Fruit fly (Drosophila melanogaster) whole organism, embryonic: ENCODE results near the gene CG5050.

Source experiments
- Ada2b ChIP-seq: fragments of 200-800 bp; sonication (Bioruptor generic); IDR thresholded peaks from 2 replicates; pipeline ENCODE4 v1.3.6; 2022; ENCODE audit warnings: missing biosample characterization, missing genetic modification characterization
- B-H2 ChIP-seq: fragments of 200-800 bp; sonication (Bioruptor generic); optimal IDR thresholded peaks from 2 replicates; lab custom pipeline; 2018; ENCODE audit warnings: missing biosample characterization, mild to moderate bottlenecking, missing genetic modification characterization
- Blimp-1 ChIP-seq: fragments of 200-800 bp; sonication (Bioruptor generic); optimal IDR thresholded peaks from 3 replicates; lab custom pipeline; 2018; ENCODE audit warnings: missing biosample characterization, missing genetic modification characterization, mild to moderate bottlenecking, moderate library complexity, missing genetic modification reagents
- CG1024 ChIP-seq: fragments of 200-800 bp; sonication (Bioruptor generic); IDR thresholded peaks from 2 replicates; pipeline ENCODE4 v1.3.6; 2022; ENCODE audit warnings: missing biosample characterization, missing genetic modification characterization
- CG12769 ChIP-seq: fragments of 200-800 bp; sonication (Bioruptor generic); optimal IDR thresholded peaks from 2 replicates; lab custom pipeline; 2019; ENCODE audit warnings: missing biosample characterization, mild to moderate bottlenecking, missing genetic modification characterization, moderate library complexity
- CG13123 ChIP-seq: fragments of 200-800 bp; sonication (Bioruptor generic); optimal IDR thresholded peaks from 2 replicates; lab custom pipeline; 2016; ENCODE audit warnings: missing biosample characterization, missing genetic modification characterization
- CG13296 ChIP-seq: fragments of 200-800 bp; sonication (Bioruptor generic); optimal IDR thresholded peaks from 3 replicates; lab custom pipeline; 2018; ENCODE audit warnings: missing biosample characterization, mild to moderate bottlenecking, missing genetic modification characterization
- CG16815 ChIP-seq: fragments of 200-800 bp; sonication (Bioruptor generic); optimal IDR thresholded peaks from 3 replicates; lab custom pipeline; 2017; ENCODE audit warnings: missing biosample characterization, mild to moderate bottlenecking, missing genetic modification characterization
- CG16863 ChIP-seq: fragments of 200-800 bp; sonication (Bioruptor generic); optimal IDR thresholded peaks from 3 replicates; lab custom pipeline; 2016; ENCODE audit warnings: missing biosample characterization, missing genetic modification characterization
- CG32532 ChIP-seq: fragments of 200-800 bp; sonication (Bioruptor generic); IDR thresholded peaks from 2 replicates; pipeline ENCODE4 v1.3.6; 2022; ENCODE audit warnings: missing biosample characterization, missing genetic modification characterization
- CG32772 ChIP-seq: fragments of 200-800 bp; sonication (Bioruptor generic); IDR thresholded peaks from 2 replicates; pipeline ENCODE4 v1.3.6; 2022; ENCODE audit warnings: missing biosample characterization, missing genetic modification characterization
- CG5245 ChIP-seq: fragments of 200-800 bp; sonication (Bioruptor generic); optimal IDR thresholded peaks from 3 replicates; lab custom pipeline; 2016; ENCODE audit warnings: missing biosample characterization, missing genetic modification characterization
- CG7928 ChIP-seq: fragments of 200-800 bp; sonication (Bioruptor generic); optimal IDR thresholded peaks from 2 replicates; lab custom pipeline; 2017; ENCODE audit warnings: missing biosample characterization, mild to moderate bottlenecking, missing genetic modification characterization
- CG8290 ChIP-seq, 3 experiments: fragments of 200-800 bp; sonication (Bioruptor generic); optimal IDR thresholded peaks; 2 replicates each; lab custom pipeline; 2016 to 2019; ENCODE audit warnings: missing biosample characterization in 3 of 3, missing genetic modification characterization in 3 of 3, mild to moderate bottlenecking in 2 of 3, moderate library complexity in 1 of 3
- CG8359 ChIP-seq: fragments of 200-800 bp; sonication (Bioruptor generic); optimal IDR thresholded peaks from 2 replicates; lab custom pipeline; 2017; ENCODE audit warnings: missing biosample characterization, mild to moderate bottlenecking, missing genetic modification characterization, borderline replicate concordance
- CG8388 ChIP-seq: fragments of 200-800 bp; sonication (Bioruptor generic); optimal IDR thresholded peaks from 2 replicates; lab custom pipeline; 2019; ENCODE audit warnings: missing biosample characterization, mild to moderate bottlenecking, missing genetic modification characterization, moderate library complexity
- CG8765 ChIP-seq: fragments of 200-800 bp; sonication (Bioruptor generic); IDR thresholded peaks from 2 replicates; pipeline ENCODE4 v1.3.6; 2022; ENCODE audit warnings: missing biosample characterization, missing genetic modification characterization
- D19A ChIP-seq: fragments of 200-800 bp; optimal IDR thresholded peaks from 3 replicates; lab custom pipeline; 2019; ENCODE audit warnings: missing biosample characterization, mild to moderate bottlenecking, missing genetic modification characterization, moderate library complexity
- Eip74EF ChIP-seq, 2 experiments: fragments of 200-800 bp in 1 of 2; fragments of >200 bp in 1 of 2; sonication (Bioruptor generic) in 1 of 2; optimal IDR thresholded peaks; 2 replicates each; lab custom pipeline; 2017 to 2019; ENCODE audit warnings: missing biosample characterization in 2 of 2, missing genetic modification characterization in 2 of 2, mild to moderate bottlenecking in 1 of 2, moderate library complexity in 1 of 2
- H2.0 ChIP-seq: fragments of 200-800 bp; sonication (Bioruptor generic); IDR thresholded peaks from 2 replicates; pipeline ENCODE4 v1.3.6; 2022; ENCODE audit warnings: missing biosample characterization, missing genetic modification characterization
- Hr51 ChIP-seq, 2 experiments: fragments of 200-800 bp; sonication (Bioruptor generic); optimal IDR thresholded peaks; 2 replicates in 1 of 2; 3 replicates in 1 of 2; lab custom pipeline; 2016 to 2018; ENCODE audit warnings: missing biosample characterization in 2 of 2, missing genetic modification characterization in 2 of 2, mild to moderate bottlenecking in 1 of 2, moderate library complexity in 1 of 2
- Mad ChIP-seq: fragments of 200-800 bp; sonication (Bioruptor generic); optimal IDR thresholded peaks from 2 replicates; lab custom pipeline; 2016; ENCODE audit warnings: missing biosample characterization, missing genetic modification characterization
- Mrtf ChIP-seq: fragments of 200-800 bp; sonication (Bioruptor generic); IDR thresholded peaks from 3 replicates; pipeline ENCODE4 v1.3.6; 2022; ENCODE audit warnings: missing biosample characterization, missing genetic modification characterization
- NFAT ChIP-seq: fragments of 200-800 bp; sonication (Bioruptor generic); IDR thresholded peaks from 2 replicates; pipeline ENCODE4 v1.3.6; 2022; ENCODE audit warnings: missing biosample characterization, missing genetic modification characterization
- Optix ChIP-seq: fragments of 200-800 bp; sonication (Bioruptor generic); IDR thresholded peaks from 3 replicates; pipeline ENCODE4 v1.3.6; 2022; ENCODE audit warnings: missing biosample characterization, missing genetic modification characterization
- PHDP ChIP-seq: fragments of 200-800 bp; sonication (Bioruptor generic); optimal IDR thresholded peaks from 3 replicates; lab custom pipeline; 2018; ENCODE audit warnings: missing biosample characterization, mild to moderate bottlenecking, missing genetic modification characterization, moderate library complexity
- Ptx1 ChIP-seq: fragments of 200-800 bp; sonication (Bioruptor generic); IDR thresholded peaks from 2 replicates; pipeline ENCODE4 v1.3.6; 2022; ENCODE audit warnings: missing biosample characterization, missing genetic modification characterization
- Sry-β ChIP-seq: fragments of 200-800 bp; sonication (Bioruptor generic); optimal IDR thresholded peaks from 2 replicates; lab custom pipeline; 2018; ENCODE audit warnings: missing biosample characterization, mild to moderate bottlenecking, missing genetic modification characterization, moderate library complexity
- Stat92E ChIP-seq, 3 experiments: fragments of >200 bp in 2 of 3; fragments of 200-800 bp in 1 of 3; sonication (Bioruptor generic) in 1 of 3; optimal IDR thresholded peaks; 2 replicates each; lab custom pipeline; 2017 to 2019; ENCODE audit warnings: missing biosample characterization in 3 of 3, missing genetic modification characterization in 3 of 3, mild to moderate bottlenecking in 1 of 3, moderate library complexity in 1 of 3
- ap ChIP-seq: fragments of 200-800 bp; sonication (Bioruptor generic); IDR thresholded peaks from 2 replicates; pipeline ENCODE4 v1.3.6; 2022; ENCODE audit warnings: missing biosample characterization, missing genetic modification characterization
- ato ChIP-seq: fragments of 200-800 bp; sonication (Bioruptor generic); IDR thresholded peaks from 2 replicates; pipeline ENCODE4 v1.3.6; 2022; ENCODE audit warnings: missing biosample characterization, missing genetic modification characterization; ENCODE audit not compliant: partially characterized antibody
- chinmo ChIP-seq: fragments of 200-800 bp; sonication (Bioruptor generic); IDR thresholded peaks from 4 replicates; pipeline ENCODE4 v1.3.6; 2022; ENCODE audit warnings: missing biosample characterization, missing genetic modification characterization; ENCODE audit not compliant: partially characterized antibody
- chm ChIP-seq: fragments of 200-800 bp; sonication (Bioruptor generic); IDR thresholded peaks from 2 replicates; pipeline ENCODE4 v1.3.6; 2022; ENCODE audit warnings: missing biosample characterization, missing genetic modification characterization
- ftz-f1 ChIP-seq: fragments of 200-800 bp; sonication (Bioruptor generic); optimal IDR thresholded peaks from 2 replicates; lab custom pipeline; 2016; ENCODE audit warnings: missing biosample characterization, missing genetic modification characterization
- gce ChIP-seq: fragments of 200-800 bp; sonication (Bioruptor generic); IDR thresholded peaks from 3 replicates; pipeline ENCODE4 v1.3.6; 2022; ENCODE audit warnings: missing biosample characterization, missing genetic modification characterization
- lmd ChIP-seq: fragments of 200-800 bp; sonication (Bioruptor generic); IDR thresholded peaks from 2 replicates; pipeline ENCODE4 v1.3.6; 2022; ENCODE audit warnings: missing biosample characterization, missing genetic modification characterization
- maf-S ChIP-seq: fragments of 200-800 bp; sonication (Bioruptor generic); optimal IDR thresholded peaks from 2 replicates; lab custom pipeline; 2016; ENCODE audit warnings: missing biosample characterization, missing genetic modification characterization
- nmo ChIP-seq: fragments of 200-800 bp; sonication (Bioruptor generic); optimal IDR thresholded peaks from 2 replicates; lab custom pipeline; 2018; ENCODE audit warnings: missing biosample characterization, mild to moderate bottlenecking, missing genetic modification characterization, moderate library complexity
- sd ChIP-seq: fragments of 200-800 bp; sonication (Bioruptor generic); optimal IDR thresholded peaks from 3 replicates; lab custom pipeline; 2018; ENCODE audit warnings: missing biosample characterization, mild to moderate bottlenecking, missing genetic modification characterization, moderate library complexity
- slou ChIP-seq: fragments of 200-800 bp; sonication (Bioruptor generic); optimal IDR thresholded peaks from 3 replicates; lab custom pipeline; 2016; ENCODE audit warnings: missing biosample characterization, missing genetic modification characterization
- slp2 ChIP-seq: fragments of 200-800 bp; sonication (Bioruptor generic); optimal IDR thresholded peaks from 2 replicates; lab custom pipeline; 2016; ENCODE audit warnings: missing biosample characterization, missing genetic modification characterization
- sob ChIP-seq: fragments of 200-800 bp; sonication (Bioruptor generic); IDR thresholded peaks from 2 replicates; pipeline ENCODE4 v1.3.6; 2022; ENCODE audit warnings: missing biosample characterization, missing genetic modification characterization
- sr ChIP-seq: fragments of 200-800 bp; sonication (Bioruptor generic); IDR thresholded peaks from 3 replicates; pipeline ENCODE4 v1.3.6; 2022; ENCODE audit warnings: missing biosample characterization, missing genetic modification characterization
- stc ChIP-seq: fragments of 200-800 bp; sonication (Bioruptor generic); IDR thresholded peaks from 2 replicates; pipeline ENCODE4 v1.3.6; 2022; ENCODE audit warnings: missing biosample characterization, missing genetic modification characterization
- unpg ChIP-seq: fragments of 200-800 bp; sonication (Bioruptor generic); optimal IDR thresholded peaks from 3 replicates; lab custom pipeline; 2018; ENCODE audit warnings: missing biosample characterization, mild to moderate bottlenecking, missing genetic modification characterization, moderate library complexity
- z ChIP-seq: fragments of 200-800 bp; sonication (Bioruptor generic); IDR thresholded peaks from 3 replicates; pipeline ENCODE4 v1.3.6; 2022; ENCODE audit warnings: missing biosample characterization, missing genetic modification characterization
- zfh2 ChIP-seq: fragments of 200-800 bp; sonication (Bioruptor generic); optimal IDR thresholded peaks from 2 replicates; lab custom pipeline; 2016; ENCODE audit warnings: missing biosample characterization, missing genetic modification characterization

CG5050 gene

DNA sequence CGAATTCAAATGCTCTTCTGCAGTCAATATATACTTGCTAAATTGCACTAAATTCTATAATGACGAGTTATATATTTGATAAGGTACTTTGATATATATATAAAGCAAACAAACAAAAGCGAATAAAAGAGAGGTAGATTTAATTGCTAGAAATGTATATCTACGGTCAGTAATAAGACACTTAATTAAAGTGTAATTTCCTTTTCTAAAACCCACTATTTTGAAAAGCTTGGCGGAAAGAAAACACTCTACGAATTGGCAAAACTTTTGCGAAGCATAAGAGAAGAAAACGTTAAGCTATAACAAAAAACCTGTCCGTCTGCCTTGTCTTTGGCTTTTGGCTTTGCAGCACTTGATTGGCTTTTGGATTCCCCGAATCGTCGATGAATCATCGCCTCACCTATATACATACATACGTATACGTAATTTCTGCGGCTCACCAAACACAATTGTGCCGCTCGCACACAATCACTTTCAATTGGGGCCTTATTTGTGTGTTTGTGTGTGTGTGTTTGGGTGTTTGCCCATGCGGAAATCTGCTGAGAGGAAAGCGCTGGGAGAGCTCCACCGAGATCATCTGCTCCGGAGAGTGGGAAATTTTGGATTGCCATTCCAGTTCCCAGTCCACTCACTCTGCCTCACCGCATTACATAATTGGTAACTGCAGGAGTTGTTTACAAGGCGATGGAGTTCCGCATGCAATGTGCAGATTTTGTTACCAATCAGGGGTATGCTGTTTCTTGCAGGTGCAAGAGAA lies 21.9 kb upstream of the CG5050 start (continued):
- TF ChIP-seq B-H2 (GFP tag; lab: Kevin White, UChicago) (no peak), CG13296 (GFP tag; lab: Kevin White, UChicago) (no peak), sd (tag; lab: Kevin White, UChicago) (peak; percentile 15), Blimp-1 (GFP tag; lab: Kevin White, UChicago) (no peak), ftz-f1 (GFP tag; lab: Kevin White, UChicago) (no peak), H2.0 (no peak), slou (GFP tag; lab: Kevin White, UChicago) (no peak), z (GFP tag; lab: Robert Waterston, UW) (no peak), gce (no peak), unpg (peak; percentile 49), Mad (GFP tag; lab: Kevin White, UChicago) (no peak), ato (GFP tag; lab: Robert Waterston, UW) (no peak), Optix (no peak), Eip74EF (GFP tag; optimal IDR thresholded peaks at IDR 0.05; lab: Kevin White, UChicago) (peak in 1 of 2 experiments; percentile 20), sr (GFP tag; lab: Robert Waterston, UW) (no peak), CG8388 (GFP tag; lab: Kevin White, UChicago) (no peak), maf-S (no peak), CG5245 (no peak), Ada2b (no peak), nmo (GFP tag; lab: Kevin White, UChicago) (no peak), PHDP (tag; lab: Kevin White, UChicago) (peak; percentile 23), Mrtf (no peak), stc (GFP tag; lab: Robert Waterston, UW) (0 out of 2 replicates have a peak, but pooled peaks have one; percentile 7), Hr51 (GFP tag; optimal IDR thresholded peaks at IDR 0.05; lab: Kevin White, UChicago) (peak in 1 of 2 experiments; percentile 35), CG12769 (tag; lab: Kevin White, UChicago) (peak; percentile 83), CG32772 (GFP tag; lab: Robert Waterston, UW) (no peak), Ptx1 (GFP tag; lab: Robert Waterston, UW) (peak; percentile 39), lmd (GFP tag; lab: Robert Waterston, UW) (no peak), slp2 (no peak), CG8290 (GFP tag; optimal IDR thresholded peaks at IDR 0.05; lab: Kevin White, UChicago) (no peak), CG8290 (tag; optimal IDR thresholded peaks at IDR 0.05; lab: Kevin White, UChicago) (peak in 1 of 2 experiments; percentile 11), zfh2 (GFP tag; lab: Kevin White, UChicago) (peak; percentile 1), CG8765 (GFP tag; lab: Robert Waterston, UW) (no peak), chm (GFP tag; lab: Robert Waterston, UW) (no peak; the same call in 1 of the 2 replicates), CG1024 (GFP tag; lab: Robert Waterston, UW) (no peak), D19A (tag; lab: Kevin White, UChicago) (peak; percentile 12), NFAT (GFP tag; lab: Robert Waterston, UW) (no peak), Stat92E (GFP tag; optimal IDR thresholded peaks at IDR 0.05; lab: Kevin White, UChicago) (peak in 1 of 3 experiments; percentile 1), CG16815 (GFP tag; lab: Kevin White, UChicago) (no peak), Sry-β (no peak), CG16863 (GFP tag; lab: Kevin White, UChicago) (no peak), CG13123 (GFP tag; lab: Kevin White, UChicago) (no peak), sob (no peak), CG32532 (GFP tag; lab: Robert Waterston, UW) (no peak), chinmo (GFP tag; lab: Robert Waterston, UW) (peak; percentile 76; the same call in 3 of the 4 replicates), ap (no peak), CG8359 (GFP tag; lab: Kevin White, UChicago) (no peak), CG7928 (GFP tag; lab: Kevin White, UChicago) (no peak)
